Fruit fly (Drosophila melanogaster) S2 (cell line): ENCODE results near the gene CG7627.

Source experiments
- CG8478 ChIP-seq: fragments of >200 bp; optimal IDR thresholded peaks from 2 replicates; lab custom pipeline; 2018
- CTCF ChIP-seq, 2 experiments: fragments of >200 bp; optimal IDR thresholded peaks; 2 replicates each; lab custom pipeline; 2018

dm6 chr2L:8344536-8344935 is 17.7 kb downstream of the CG7627 start:
- TF ChIP-seq CTCF (optimal IDR thresholded peaks at IDR 0.05; lab: Kevin White, UChicago) (no peak), CG8478 (lab: Kevin White, UChicago) (no peak)
